Fruit fly (Drosophila melanogaster) whole organism, embryonic: Measurements from ENCODE around the gene CG7029.

Experiments
- B-H1 ChIP-seq: fragments of 200-800 bp; sonication (Bioruptor generic); IDR thresholded peaks from 3 replicates; pipeline ENCODE4 v1.3.6; 2022; ENCODE audit warnings: missing biosample characterization, missing genetic modification characterization
- B-H2 ChIP-seq: fragments of 200-800 bp; sonication (Bioruptor generic); optimal IDR thresholded peaks from 2 replicates; lab custom pipeline; 2018; ENCODE audit warnings: missing biosample characterization, mild to moderate bottlenecking, missing genetic modification characterization
- CG10274 ChIP-seq: fragments of 200-800 bp; sonication (Bioruptor generic); optimal IDR thresholded peaks from 3 replicates; lab custom pipeline; 2017; ENCODE audit warnings: missing biosample characterization, mild to moderate bottlenecking, missing genetic modification characterization
- CG10959 ChIP-seq: fragments of 200-800 bp; sonication (Bioruptor generic); IDR thresholded peaks from 2 replicates; pipeline ENCODE4 v1.3.6; 2022; ENCODE audit warnings: missing biosample characterization, missing genetic modification characterization
- CG11504 ChIP-seq: fragments of 200-800 bp; sonication (Bioruptor generic); optimal IDR thresholded peaks from 3 replicates; lab custom pipeline; 2019; ENCODE audit warnings: missing biosample characterization, mild to moderate bottlenecking, missing genetic modification characterization, moderate library complexity
- CG15479 ChIP-seq: fragments of 200-800 bp; sonication (Bioruptor generic); optimal IDR thresholded peaks from 3 replicates; lab custom pipeline; 2019; ENCODE audit warnings: missing biosample characterization, mild to moderate bottlenecking, missing genetic modification characterization, moderate library complexity
- CG1792 ChIP-seq: fragments of 200-800 bp; sonication (Bioruptor generic); optimal IDR thresholded peaks from 2 replicates; lab custom pipeline; 2016; ENCODE audit warnings: missing biosample characterization, missing genetic modification characterization
- CG18476 ChIP-seq: fragments of 200-800 bp; sonication (Bioruptor generic); optimal IDR thresholded peaks from 2 replicates; lab custom pipeline; 2016; ENCODE audit warnings: missing biosample characterization, mild to moderate bottlenecking, missing genetic modification characterization
- CG2199 ChIP-seq: fragments of 200-800 bp; sonication (Bioruptor generic); IDR thresholded peaks from 3 replicates; pipeline ENCODE4 v1.3.6; 2022; ENCODE audit warnings: missing biosample characterization, missing genetic modification characterization
- CG6272 ChIP-seq: fragments of 200-800 bp; sonication (Bioruptor generic); IDR thresholded peaks from 2 replicates; pipeline ENCODE4 v1.3.6; 2022; ENCODE audit warnings: missing biosample characterization, missing genetic modification characterization
- CG7928 ChIP-seq: fragments of 200-800 bp; sonication (Bioruptor generic); optimal IDR thresholded peaks from 2 replicates; lab custom pipeline; 2017; ENCODE audit warnings: missing biosample characterization, mild to moderate bottlenecking, missing genetic modification characterization
- CG8290 ChIP-seq, 3 experiments: fragments of 200-800 bp; sonication (Bioruptor generic); optimal IDR thresholded peaks; 2 replicates each; lab custom pipeline; 2016 to 2019; ENCODE audit warnings: missing biosample characterization in 3 of 3, missing genetic modification characterization in 3 of 3, mild to moderate bottlenecking in 2 of 3, moderate library complexity in 1 of 3
- CG8765 ChIP-seq: fragments of 200-800 bp; sonication (Bioruptor generic); IDR thresholded peaks from 2 replicates; pipeline ENCODE4 v1.3.6; 2022; ENCODE audit warnings: missing biosample characterization, missing genetic modification characterization
- CG9727 ChIP-seq: fragments of 200-800 bp; sonication (Bioruptor generic); optimal IDR thresholded peaks from 3 replicates; lab custom pipeline; 2017; ENCODE audit warnings: missing biosample characterization, mild to moderate bottlenecking, missing genetic modification characterization
- Dbx ChIP-seq: fragments of 200-800 bp; sonication (Bioruptor generic); IDR thresholded peaks from 3 replicates; pipeline ENCODE4 v1.3.6; 2022; ENCODE audit warnings: missing biosample characterization, missing genetic modification characterization
- ERR ChIP-seq: fragments of 200-800 bp; sonication (Bioruptor generic); optimal IDR thresholded peaks from 2 replicates; lab custom pipeline; 2016; ENCODE audit warnings: missing biosample characterization, missing genetic modification characterization
- Hand ChIP-seq: fragments of 200-800 bp; sonication (Bioruptor generic); optimal IDR thresholded peaks from 2 replicates; lab custom pipeline; 2017; ENCODE audit warnings: mild to moderate bottlenecking, missing biosample characterization, missing genetic modification reagents, missing genetic modification characterization
- Hmx ChIP-seq: fragments of 200-800 bp; sonication (Bioruptor generic); optimal IDR thresholded peaks from 2 replicates; lab custom pipeline; 2016; ENCODE audit warnings: missing biosample characterization, missing genetic modification characterization
- Vsx1 ChIP-seq: fragments of 200-800 bp; sonication (Bioruptor generic); optimal IDR thresholded peaks from 2 replicates; lab custom pipeline; 2017; ENCODE audit warnings: missing biosample characterization, mild to moderate bottlenecking, missing genetic modification characterization, missing genetic modification reagents
- Xrp1 ChIP-seq: fragments of 200-800 bp; sonication (Bioruptor generic); IDR thresholded peaks from 2 replicates; pipeline ENCODE4 v1.3.6; 2022; ENCODE audit warnings: missing biosample characterization, missing genetic modification characterization
- cad ChIP-seq: fragments of >200 bp; optimal IDR thresholded peaks from 2 replicates; lab custom pipeline; 2017; ENCODE audit warnings: missing biosample characterization, missing genetic modification characterization
- cas ChIP-seq: fragments of 200-800 bp; sonication (Bioruptor generic); IDR thresholded peaks from 2 replicates; pipeline ENCODE4 v1.3.6; 2022; ENCODE audit warnings: missing biosample characterization, missing genetic modification characterization
- gsb-n ChIP-seq: fragments of 200-800 bp; sonication (Bioruptor generic); optimal IDR thresholded peaks from 3 replicates; lab custom pipeline; 2018; ENCODE audit warnings: missing biosample characterization, mild to moderate bottlenecking, missing genetic modification characterization
- hb ChIP-seq: fragments of 200-800 bp; sonication (Bioruptor generic); IDR thresholded peaks from 3 replicates; pipeline ENCODE4 v1.3.6; 2022; ENCODE audit warnings: missing biosample characterization, missing genetic modification characterization; ENCODE audit not compliant: partially characterized antibody
- knrl ChIP-seq: fragments of 200-800 bp; sonication (Bioruptor generic); IDR thresholded peaks from 3 replicates; pipeline ENCODE4 v1.3.6; 2022; ENCODE audit warnings: missing biosample characterization, missing genetic modification characterization; ENCODE audit not compliant: partially characterized antibody
- lov ChIP-seq, 2 experiments: fragments of 200-800 bp in 1 of 2; fragments of >200 bp in 1 of 2; sonication (Bioruptor generic) in 1 of 2; IDR thresholded peaks in 1 of 2; optimal IDR thresholded peaks in 1 of 2; 2 replicates in 1 of 2; 3 replicates in 1 of 2; pipeline versions ENCODE4 v1.3.6 to Lab custom; 2017 to 2022; ENCODE audit warnings: missing biosample characterization in 1 of 2, missing genetic modification characterization in 1 of 2
- mld ChIP-seq: fragments of 200-800 bp; sonication (Bioruptor generic); IDR thresholded peaks from 3 replicates; pipeline ENCODE4 v1.3.6; 2022; ENCODE audit warnings: missing biosample characterization, missing genetic modification characterization; ENCODE audit not compliant: partially characterized antibody
- nom ChIP-seq: fragments of 200-800 bp; sonication (Bioruptor generic); optimal IDR thresholded peaks from 2 replicates; lab custom pipeline; 2017; ENCODE audit warnings: missing biosample characterization, missing genetic modification characterization, mild to moderate bottlenecking, moderate library complexity, missing genetic modification reagents
- slp2 ChIP-seq: fragments of 200-800 bp; sonication (Bioruptor generic); optimal IDR thresholded peaks from 2 replicates; lab custom pipeline; 2016; ENCODE audit warnings: missing biosample characterization, missing genetic modification characterization
- tgo ChIP-seq: fragments of 200-800 bp; sonication (Bioruptor generic); IDR thresholded peaks from 3 replicates; pipeline ENCODE4 v1.3.6; 2022; ENCODE audit warnings: missing biosample characterization, missing genetic modification characterization
- tll ChIP-seq, 2 experiments: fragments of 200-800 bp in 1 of 2; fragments of >200 bp in 1 of 2; sonication (Bioruptor generic) in 1 of 2; optimal IDR thresholded peaks; 2 replicates each; lab custom pipeline; 2017 to 2019; ENCODE audit warnings: missing biosample characterization in 2 of 2, missing genetic modification characterization in 2 of 2, mild to moderate bottlenecking in 1 of 2, moderate library complexity in 1 of 2
- twi ChIP-seq: fragments of 200-800 bp; optimal IDR thresholded peaks from 2 replicates; lab custom pipeline; 2019; ENCODE audit warnings: missing biosample characterization, mild to moderate bottlenecking, missing genetic modification characterization, moderate library complexity
- z ChIP-seq: fragments of 200-800 bp; sonication (Bioruptor generic); IDR thresholded peaks from 3 replicates; pipeline ENCODE4 v1.3.6; 2022; ENCODE audit warnings: missing biosample characterization, missing genetic modification characterization
- zen ChIP-seq: fragments of 200-800 bp; sonication (Bioruptor generic); optimal IDR thresholded peaks from 3 replicates; lab custom pipeline; 2018; ENCODE audit warnings: missing biosample characterization, mild to moderate bottlenecking, missing genetic modification characterization, moderate library complexity

CG7029 gene

DNA sequence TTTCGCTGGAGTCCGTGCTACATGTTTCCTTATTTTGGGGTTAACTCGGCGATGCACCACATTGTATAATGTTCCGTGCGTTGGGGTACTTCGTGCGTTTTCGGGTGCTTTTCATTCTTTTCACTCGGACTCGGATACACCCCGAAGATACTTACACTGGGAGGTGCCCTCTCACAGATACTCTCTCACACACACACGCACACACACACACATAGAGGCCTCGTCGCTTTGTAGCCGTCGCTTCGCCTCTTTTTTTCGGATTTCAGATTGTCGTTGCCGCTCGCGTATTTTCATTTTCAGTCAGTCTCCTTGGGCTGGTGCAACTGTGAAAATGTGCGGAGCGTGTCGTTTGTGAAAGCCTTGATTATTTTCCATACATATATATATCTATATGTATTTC, 30.7 kb downstream of the CG7029 start (continued):
- no peak for TF ChIP-seq cas (GFP tag; lab: Robert Waterston, UW)
- TF ChIP-seq hb = no peak
- TF ChIP-seq gsb-n (tag; lab: Kevin White, UChicago) = no peak
- no peak for TF ChIP-seq CG18476 (GFP tag; lab: Kevin White, UChicago)
- no peak for TF ChIP-seq Hmx
- TF ChIP-seq ERR (GFP tag; lab: Kevin White, UChicago) = no peak
- no peak for TF ChIP-seq Vsx1 (GFP tag; lab: Kevin White, UChicago)
- TF ChIP-seq nom = peak; percentile 49
- peak; percentile 59 for TF ChIP-seq CG11504
- TF ChIP-seq CG8765 (GFP tag; lab: Robert Waterston, UW) = peak; percentile 96
- no peak for TF ChIP-seq tgo
- TF ChIP-seq mld (GFP tag; lab: Robert Waterston, UW) = no peak
- peak; percentile 34 for TF ChIP-seq Hand
- TF ChIP-seq CG7928 (GFP tag; lab: Kevin White, UChicago) = no peak
- TF ChIP-seq B-H2 (GFP tag; lab: Kevin White, UChicago) = peak; percentile 39
- TF ChIP-seq B-H1 (GFP tag; lab: Robert Waterston, UW) = no peak
- no peak for TF ChIP-seq knrl (GFP tag; lab: Robert Waterston, UW)
- no peak for TF ChIP-seq slp2 (GFP tag; lab: Kevin White, UChicago)
- TF ChIP-seq lov (optimal IDR thresholded peaks at IDR 0.05; lab: Kevin White, UChicago) = no peak
- TF ChIP-seq lov (GFP tag; IDR thresholded peaks at IDR 0.05; lab: Robert Waterston, UW) = peak; percentile 54; the same call in 1 of the 3 replicates

DNA sequence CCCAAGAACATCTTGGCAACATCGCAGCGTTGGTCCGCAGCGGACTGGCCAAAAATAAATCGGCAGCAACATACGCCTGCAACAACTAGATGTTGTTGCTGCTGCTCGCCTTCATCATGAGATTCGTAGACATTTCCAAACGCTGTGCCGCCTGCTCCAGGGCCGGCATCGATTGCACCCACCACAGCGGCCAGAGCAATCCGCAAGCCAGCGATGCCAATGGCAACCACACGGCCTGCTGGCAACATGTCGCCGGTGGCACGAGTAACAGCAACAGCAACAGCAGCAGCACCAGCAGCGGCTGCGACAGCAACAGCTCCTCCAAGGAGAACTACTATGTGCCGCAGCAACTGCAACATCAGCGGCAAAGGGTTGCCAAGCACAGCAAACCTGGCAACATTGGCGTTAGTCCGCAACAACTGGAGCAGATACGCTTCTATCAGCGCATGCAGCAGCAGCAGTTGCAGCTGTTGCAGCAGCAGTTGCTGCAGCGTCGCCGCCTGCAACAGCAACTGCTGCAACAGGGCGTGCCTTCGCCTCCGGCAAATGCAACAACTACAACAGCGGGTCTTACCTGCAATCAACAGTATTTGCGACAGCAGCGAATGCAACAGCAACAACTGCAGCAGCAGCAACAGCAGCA, 34.1 kb downstream of the CG7029 start:
- no peak for TF ChIP-seq CG9727 (GFP tag; lab: Kevin White, UChicago)
- 0 out of 3 replicates have a peak, but pooled peaks have one; percentile 15 for TF ChIP-seq z (GFP tag; lab: Robert Waterston, UW)
- 0 out of 3 replicates have a peak, but pooled peaks have one; percentile 16 for TF ChIP-seq Dbx
- no peak for TF ChIP-seq CG8290 (GFP tag; optimal IDR thresholded peaks at IDR 0.05; lab: Kevin White, UChicago)
- no peak for TF ChIP-seq CG8290 (tag; optimal IDR thresholded peaks at IDR 0.05; lab: Kevin White, UChicago)
- no peak for TF ChIP-seq CG10274 (GFP tag; lab: Kevin White, UChicago)
- TF ChIP-seq CG11504 = peak; percentile 93
- 0 out of 2 replicates have a peak, but pooled peaks have one; percentile 5 for TF ChIP-seq CG6272 (GFP tag; lab: Robert Waterston, UW)
- TF ChIP-seq CG2199 (GFP tag; lab: Robert Waterston, UW) = 0 out of 3 replicates have a peak, but pooled peaks have one; percentile 17
- 0 out of 3 replicates have a peak, but pooled peaks have one; percentile 14 for TF ChIP-seq mld (GFP tag; lab: Robert Waterston, UW)
- peak; percentile 56; the same call in 1 of the 3 replicates for TF ChIP-seq hb
- TF ChIP-seq, all 482 proteins: peak for 7

DNA sequence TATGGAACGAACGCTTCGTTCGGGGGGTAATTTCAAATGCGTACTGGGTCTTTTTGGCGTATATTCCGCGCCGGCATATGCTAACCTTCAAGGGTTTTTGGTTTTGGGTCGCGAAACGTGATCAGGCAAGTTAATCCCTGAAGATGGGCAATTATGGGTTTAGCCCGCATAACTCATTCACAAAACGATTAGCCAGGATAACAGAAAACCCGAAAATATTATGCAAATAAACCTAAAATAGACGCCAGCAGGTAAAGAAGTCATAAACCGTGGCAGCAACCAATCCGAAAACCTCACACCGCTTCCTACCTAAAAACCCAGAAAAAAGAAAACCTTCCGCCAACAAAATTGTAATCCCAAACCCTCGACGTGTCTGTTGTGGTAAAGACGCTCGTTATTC, 38.4 kb downstream of the CG7029 start:
- TF ChIP-seq tll (GFP tag; optimal IDR thresholded peaks at IDR 0.05; lab: Kevin White, UChicago) = peak in 1 of 2 experiments; percentile 91
- TF ChIP-seq CG1792 (GFP tag; lab: Kevin White, UChicago) = no peak
- TF ChIP-seq Xrp1 (GFP tag; lab: Robert Waterston, UW) = no peak
- TF ChIP-seq cad (GFP tag; lab: Kevin White, UChicago) = peak; percentile 86
- no peak for TF ChIP-seq CG10959 (GFP tag; lab: Robert Waterston, UW)
- peak; percentile 85 for TF ChIP-seq zen (tag; lab: Kevin White, UChicago)
- peak; percentile 31 for TF ChIP-seq twi (tag; lab: Kevin White, UChicago)
- TF ChIP-seq CG15479 (GFP tag; lab: Kevin White, UChicago) = peak; percentile 71
